Worm (Caenorhabditis elegans): ENCODE results near the gene B0310.3.

DNA sequence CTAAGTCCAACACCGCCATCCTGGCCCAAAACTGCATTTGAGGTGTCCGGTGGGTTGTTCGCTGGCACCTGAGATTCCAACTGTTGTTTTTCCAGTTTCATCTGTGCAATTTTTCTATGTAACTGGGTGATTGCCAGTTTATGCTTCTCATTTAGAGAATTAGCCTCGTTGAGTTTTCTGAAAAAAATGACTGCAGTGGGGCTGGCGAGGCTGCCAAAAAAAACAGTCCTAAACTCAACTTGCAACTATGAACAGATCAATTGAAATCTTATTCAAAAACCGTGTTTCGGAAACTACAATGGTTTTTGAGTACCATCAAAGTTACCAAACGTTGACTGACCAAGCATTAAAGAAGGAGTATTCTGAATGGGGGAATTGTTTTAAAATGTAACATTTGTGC lies 33.1 kb upstream of the B0310.3 start, which contains the start of gene F57C12.6:
- TF ChIP-seq unc-55 (GFP tag; optimal IDR thresholded peaks at IDR 0.05) (no peak), ztf-11 (tag; optimal IDR thresholded peaks at IDR 0.05) (no peak), lin-11 (tag; optimal IDR thresholded peaks at IDR 0.05) (no peak), ama-1 (optimal IDR thresholded peaks at IDR 0.05) (no peak), nhr-12 (tag; optimal IDR thresholded peaks at IDR 0.05) (no peak), snpc-4 (tag; optimal IDR thresholded peaks at IDR 0.05) (no peak)
